Worm (Caenorhabditis elegans) whole organism, young adult: ENCODE measurements around the gene sor-3.

Source experiments
- B0261.1 ChIP-seq: sonication (generic microtip); optimal IDR thresholded peaks from 2 replicates; lab custom pipeline; 2016; ENCODE audit warnings: mild to moderate bottlenecking, missing genetic modification characterization, moderate library complexity, missing compliant biosample characterization
- F33H1.4 ChIP-seq: fragments of 200-800 bp; sonication (Bioruptor generic); IDR thresholded peaks from 2 replicates; pipeline ENCODE4 v1.3.6; 2022; ENCODE audit warnings: missing genetic modification reagents, missing genetic modification characterization, missing compliant biosample characterization
- F52B5.7 ChIP-seq: sonication (generic microtip); optimal IDR thresholded peaks from 2 replicates; lab custom pipeline; 2016; ENCODE audit warnings: mild to moderate bottlenecking, missing genetic modification characterization, missing compliant biosample characterization
- Y95B8A.8 ChIP-seq: fragments of 200-800 bp; sonication (Bioruptor generic); IDR thresholded peaks from 2 replicates; pipeline ENCODE4 v1.3.6; 2022; ENCODE audit warnings: missing genetic modification reagents, missing genetic modification characterization, missing compliant biosample characterization
- aptf-3 ChIP-seq: fragments of 200-800 bp; sonication (Bioruptor generic); IDR thresholded peaks from 2 replicates; pipeline ENCODE4 v1.3.6; 2022; ENCODE audit warnings: missing genetic modification characterization, missing compliant biosample characterization
- attf-5 ChIP-seq: fragments of 200-800 bp; sonication (Bioruptor generic); optimal IDR thresholded peaks from 2 replicates; lab custom pipeline; 2018; ENCODE audit warnings: mild to moderate bottlenecking, missing genetic modification characterization, missing compliant biosample characterization
- attf-6 ChIP-seq: fragments of 200-800 bp; sonication (Bioruptor generic); IDR thresholded peaks from 2 replicates; pipeline ENCODE4 v1.3.6; 2022; ENCODE audit warnings: missing genetic modification reagents, missing genetic modification characterization, missing compliant biosample characterization
- bed-1 ChIP-seq: fragments of 200-800 bp; sonication (Bioruptor generic); IDR thresholded peaks from 2 replicates; pipeline ENCODE4 v1.3.6; 2022; ENCODE audit warnings: missing genetic modification reagents, missing genetic modification characterization, missing compliant biosample characterization
- ccch-3 ChIP-seq: fragments of 200-800 bp; sonication (Bioruptor generic); optimal IDR thresholded peaks from 2 replicates; lab custom pipeline; 2018; ENCODE audit warnings: mild to moderate bottlenecking, missing genetic modification characterization, missing compliant biosample characterization
- die-1 ChIP-seq: sonication (generic microtip); optimal IDR thresholded peaks from 2 replicates; lab custom pipeline; 2016; ENCODE audit warnings: missing genotype, mild to moderate bottlenecking, missing genetic modification characterization, missing compliant biosample characterization
- dox-1 ChIP-seq: fragments of 200-800 bp; sonication (Bioruptor generic); IDR thresholded peaks from 2 replicates; pipeline ENCODE4 v1.3.6; 2022; ENCODE audit warnings: missing genetic modification reagents, missing genetic modification characterization, missing compliant biosample characterization
- gei-17 ChIP-seq: fragments of 200-800 bp; sonication (Bioruptor generic); optimal IDR thresholded peaks from 2 replicates; lab custom pipeline; 2018; ENCODE audit warnings: mild to moderate bottlenecking, missing genetic modification characterization, missing compliant biosample characterization
- hlh-12 ChIP-seq: sonication (generic microtip); optimal IDR thresholded peaks from 2 replicates; lab custom pipeline; 2016; ENCODE audit warnings: missing genetic modification characterization, missing compliant biosample characterization
- hmg-1.2 ChIP-seq: fragments of 200-800 bp; sonication (Bioruptor generic); IDR thresholded peaks from 2 replicates; pipeline ENCODE4 v1.3.6; 2022; ENCODE audit warnings: missing genetic modification reagents, missing genetic modification characterization, missing compliant biosample characterization
- hsf-1 ChIP-seq: fragments of 200-800 bp; sonication (Bioruptor generic); IDR thresholded peaks from 2 replicates; pipeline ENCODE4 v1.3.6; 2022; ENCODE audit warnings: missing genetic modification reagents, missing genetic modification characterization, missing compliant biosample characterization
- lin-35 ChIP-seq, 3 experiments: fragments of 150-350 bp in 2 of 3; sonication (generic microtip) in 1 of 3; optimal IDR thresholded peaks; 2 replicates each; lab custom pipeline; 2014 to 2018; ENCODE audit warnings: missing biosample characterization in 3 of 3, missing genetic modification characterization in 3 of 3, missing genetic modification reagents in 3 of 3
- lin-40 ChIP-seq: sonication (generic microtip); optimal IDR thresholded peaks from 2 replicates; lab custom pipeline; 2016; ENCODE audit warnings: missing genetic modification characterization, mild to moderate bottlenecking, missing compliant biosample characterization, missing genotype, missing genetic modification reagents
- madf-3 ChIP-seq: fragments of 200-800 bp; sonication (Bioruptor generic); IDR thresholded peaks from 2 replicates; pipeline ENCODE4 v1.3.6; 2022; ENCODE audit warnings: missing genetic modification reagents, missing genetic modification characterization, missing compliant biosample characterization
- mcd-1 ChIP-seq: fragments of 200-800 bp; sonication (Bioruptor generic); IDR thresholded peaks from 2 replicates; pipeline ENCODE4 v1.3.6; 2022; ENCODE audit warnings: missing genetic modification reagents, missing genetic modification characterization, missing compliant biosample characterization
- nhr-90 ChIP-seq: sonication (generic microtip); optimal IDR thresholded peaks from 2 replicates; lab custom pipeline; 2016; ENCODE audit warnings: missing genotype, mild to moderate bottlenecking, missing genetic modification characterization, missing compliant biosample characterization
- snpc-1.3 ChIP-seq: sonication (generic microtip); optimal IDR thresholded peaks from 2 replicates; lab custom pipeline; 2017; ENCODE audit warnings: missing genetic modification characterization, mild to moderate bottlenecking, missing compliant biosample characterization, antibody characterized with exemption, moderate library complexity, missing genotype, missing genetic modification reagents; ENCODE audit not compliant: insufficient read depth
- snpc-4 ChIP-seq, 5 experiments: fragments of 150-350 bp in 1 of 5; sonication (generic microtip) in 4 of 5; optimal IDR thresholded peaks; 2 replicates each; lab custom pipeline; 2014 to 2018; ENCODE audit warnings: missing genetic modification characterization in 5 of 5, missing biosample characterization in 3 of 5, antibody characterized with exemption in 2 of 5, mild to moderate bottlenecking in 2 of 5, missing compliant biosample characterization in 2 of 5, missing genotype in 2 of 5, moderate library complexity in 2 of 5, missing genetic modification reagents in 1 of 5
- sptf-2 ChIP-seq: fragments of 200-800 bp; sonication (Bioruptor generic); optimal IDR thresholded peaks from 2 replicates; lab custom pipeline; 2018; ENCODE audit warnings: mild to moderate bottlenecking, missing genetic modification characterization, missing compliant biosample characterization
- tlf-1 ChIP-seq: fragments of 200-800 bp; sonication (Bioruptor generic); optimal IDR thresholded peaks from 2 replicates; lab custom pipeline; 2018; ENCODE audit warnings: mild to moderate bottlenecking, missing genetic modification characterization, missing compliant biosample characterization
- ztf-26 ChIP-seq: sonication (generic microtip); optimal IDR thresholded peaks from 2 replicates; lab custom pipeline; 2017; ENCODE audit warnings: missing genetic modification characterization, missing compliant biosample characterization

sor-3 gene

ce11 chrX:382692-383091, 29.3 kb downstream of the sor-3 start, which contains the start of gene ife-2 (continued):
- no peak for TF ChIP-seq aptf-3 (GFP tag; lab: Robert Waterston, UW)
- peak; percentile 50; the same call in 1 of the 2 replicates for TF ChIP-seq dox-1 (GFP tag; lab: Robert Waterston, UW)
- TF ChIP-seq lin-35 (GFP tag; optimal IDR thresholded peaks at IDR 0.05; lab: Kevin White, UChicago): peak in 1 of 3 experiments; percentile 48

DNA sequence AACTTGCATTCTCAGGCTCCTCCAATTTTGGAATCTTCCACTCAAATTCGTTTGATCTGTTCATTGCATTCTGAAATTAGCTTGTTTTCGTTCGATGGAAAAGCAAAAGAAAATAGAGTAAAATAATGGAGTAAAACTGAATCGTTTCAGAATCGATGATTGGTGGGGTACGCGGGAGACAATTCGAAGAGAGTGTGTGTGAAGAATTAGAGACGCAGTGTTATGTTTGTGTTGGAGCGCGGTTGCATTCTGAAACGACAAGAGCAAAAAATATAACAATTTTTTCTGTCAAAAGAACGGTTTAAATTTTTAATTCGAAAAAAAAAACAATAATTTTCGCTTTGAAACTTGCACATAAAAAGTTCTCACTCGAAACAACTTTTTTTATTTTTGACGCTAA, 35.3 kb downstream of the sor-3 start, which contains the start of gene ceh-93:
Gene ceh-93, minus strand, starts transcription at position 70 of the 400 bp plus-strand sequence.
- no peak for TF ChIP-seq attf-6 (GFP tag; lab: Robert Waterston, UW)
- peak; percentile 50 for TF ChIP-seq mcd-1 (GFP tag; lab: Robert Waterston, UW)

DNA sequence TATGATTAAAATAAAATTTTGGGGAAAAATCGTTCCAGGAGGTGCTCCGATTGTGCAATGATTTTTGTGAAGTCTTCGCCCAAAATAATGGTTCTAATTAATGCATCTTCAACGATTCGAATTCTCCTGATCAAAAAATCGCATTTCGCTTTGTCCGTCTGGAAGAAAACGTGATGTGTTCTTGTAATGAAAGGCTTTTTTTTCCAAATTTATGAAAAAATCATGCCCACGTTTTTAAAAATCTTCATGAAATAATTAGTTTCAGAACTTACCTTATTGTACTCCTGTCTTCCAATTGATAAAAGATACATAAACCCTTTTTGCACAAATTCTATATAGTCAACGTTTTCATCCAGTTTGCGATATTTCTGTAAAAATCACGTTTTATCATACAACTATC, 36.1 kb downstream of the sor-3 start:
- no peak for TF ChIP-seq hlh-12

DNA sequence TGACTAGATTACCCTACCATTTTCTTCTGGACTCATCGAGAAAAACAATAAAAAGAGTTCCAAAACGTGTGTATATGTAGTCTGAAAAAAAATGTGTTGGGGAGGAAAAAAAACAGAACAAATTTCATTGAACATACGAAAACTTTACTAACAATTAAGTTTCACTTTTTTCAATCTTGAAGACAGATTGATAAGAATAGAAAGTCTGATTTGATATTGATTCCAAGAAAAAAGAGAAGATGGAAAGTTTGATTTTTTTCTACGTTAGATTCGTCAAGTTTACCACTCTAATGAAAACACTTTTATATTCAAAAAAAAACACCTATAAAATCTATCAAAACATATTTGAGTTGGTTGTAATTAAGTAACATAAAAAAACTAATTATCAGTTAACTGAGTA, 37.0 kb downstream of the sor-3 start, which contains the start of gene R04A9.9:
Gene R04A9.9, minus strand, starts transcription at position 101 of the 400 bp plus-strand sequence.
- TF ChIP-seq madf-3 (GFP tag; lab: Robert Waterston, UW) (no peak), B0261.1 (tag; lab: Kevin White, UChicago) (no peak), tlf-1 (GFP tag; lab: Kevin White, UChicago) (no peak), Y95B8A.8 (no peak), hmg-1.2 (GFP tag; lab: Robert Waterston, UW) (no peak), lin-35 (GFP tag; optimal IDR thresholded peaks at IDR 0.05; lab: Kevin White, UChicago) (no peak), hsf-1 (GFP tag; lab: Robert Waterston, UW) (no peak), lin-40 (tag; lab: Kevin White, UChicago) (no peak), ccch-3 (no peak)
- TF ChIP-seq, all 124 proteins: peak for 0

DNA sequence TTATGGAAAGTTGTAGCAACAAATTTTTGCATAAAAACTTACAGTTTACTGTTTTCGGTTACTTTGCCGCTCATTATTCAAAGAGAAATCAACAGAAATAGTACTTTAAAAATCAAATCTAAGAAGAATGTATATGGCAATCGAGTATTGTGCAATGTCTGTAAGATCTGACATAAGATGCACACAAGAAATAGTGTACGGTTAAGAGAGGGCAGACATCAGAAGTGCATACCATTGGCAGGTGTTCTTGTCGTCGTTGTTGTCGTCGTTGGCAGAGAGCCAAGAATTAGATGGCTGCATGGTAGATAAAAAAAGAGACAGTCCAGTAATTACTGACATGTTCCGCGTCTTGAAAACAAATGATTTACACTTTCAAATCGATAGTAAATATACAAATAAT, 41.3 kb downstream of the sor-3 start, which contains the start of gene R04A9.7:
Gene R04A9.7, minus strand, starts transcription at position 184 of the 400 bp plus-strand sequence.
- TF ChIP-seq F33H1.4 (GFP tag; lab: Robert Waterston, UW): no peak

DNA sequence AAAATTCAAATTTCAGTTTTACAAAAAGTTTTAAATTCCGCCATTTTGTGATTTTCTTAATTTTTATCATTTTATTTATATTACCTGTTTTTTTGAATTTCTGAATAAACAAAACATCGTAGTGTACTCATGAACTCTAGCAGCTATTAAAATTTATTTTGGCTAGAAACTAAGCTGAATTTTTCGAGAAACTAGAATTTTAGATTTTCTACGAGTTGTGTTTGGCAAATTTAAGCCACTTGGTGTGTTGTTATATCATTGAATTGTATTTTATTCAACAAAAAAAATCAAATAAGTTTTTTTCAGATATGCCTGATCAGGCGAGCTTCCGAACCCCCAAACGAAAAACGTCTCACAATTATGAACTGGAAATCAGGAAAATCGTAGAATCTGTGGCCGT, 43.8 kb downstream of the sor-3 start, which contains the start of gene R04A9.6:
Gene R04A9.6, plus strand, starts transcription at position 301 of the 400 bp plus-strand sequence.
- TF ChIP-seq F52B5.7 (no peak), nhr-90 (tag; lab: Kevin White, UChicago) (no peak), die-1 (no peak), sptf-2 (GFP tag; lab: Kevin White, UChicago) (no peak), snpc-1.3 (tag; lab: Kevin White, UChicago) (no peak)

- TF ChIP-seq snpc-4 (GFP tag; optimal IDR thresholded peaks at IDR 0.05; lab: Kevin White, UChicago) (no peak), snpc-4 (tag; optimal IDR thresholded peaks at IDR 0.05; lab: Kevin White, UChicago) (peak in 1 of 4 experiments; percentile 25), attf-5 (GFP tag; lab: Kevin White, UChicago) (no peak), F52B5.7 (no peak), ztf-26 (tag; lab: Kevin White, UChicago) (no peak)
Measured at ce11 chrX:399535-399934, 46.1 kb downstream of the sor-3 start.

ce11 chrX:402951-403350, 49.5 kb downstream of the sor-3 start:
- TF ChIP-seq bed-1 (no peak), gei-17 (peak; percentile 36), lin-40 (tag; lab: Kevin White, UChicago) (peak; percentile 59)
- TF ChIP-seq, all 124 proteins: peak for 2
